Fruit fly (Drosophila melanogaster): ENCODE data around the gene Scamp.
A peak's percentile ranks its signal among the peaks of the same experiment; 100 is the strongest.

The Scamp gene

DNA sequence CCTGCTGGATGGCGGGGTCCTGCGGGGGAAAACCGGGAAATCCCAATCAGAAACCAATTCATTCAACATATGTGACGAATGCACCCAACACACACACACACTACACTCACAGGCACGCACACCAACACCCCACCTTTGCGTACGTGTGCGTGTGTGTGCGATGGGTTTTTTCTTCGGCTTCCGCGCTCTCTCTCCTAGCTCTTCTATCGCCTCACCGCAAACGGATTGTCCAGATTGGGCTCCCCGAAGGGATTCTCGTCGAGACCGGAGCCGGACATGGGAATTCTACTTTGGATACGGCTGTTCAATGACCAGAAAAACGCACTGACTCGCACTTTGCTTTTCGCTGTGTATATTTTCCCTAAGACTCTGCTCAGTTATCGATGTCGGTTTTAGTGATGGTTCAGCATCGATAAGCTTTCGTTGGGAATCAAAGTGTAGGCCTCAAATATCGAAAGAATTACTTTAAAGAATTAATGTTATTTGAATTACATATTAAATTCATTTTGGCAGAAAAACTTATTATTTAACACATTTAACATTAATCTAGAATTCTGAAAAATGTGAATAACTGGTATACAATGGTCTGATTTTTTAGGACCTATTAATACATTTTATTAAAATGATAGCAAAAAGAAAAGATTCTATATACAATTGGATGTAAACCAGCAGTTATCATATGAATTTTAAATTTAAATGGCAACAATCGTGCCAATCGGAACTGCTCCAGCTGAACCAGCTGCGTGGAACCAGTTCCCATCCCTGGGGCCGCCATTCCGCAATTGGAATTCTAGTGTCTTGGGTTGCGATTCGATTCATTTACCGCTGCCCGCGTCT lies at the start of gene Scamp, which contains the start of gene Ahcy:
TSS of gene Scamp (minus strand) at position 394 of the 837 bp plus-strand sequence.
TSS of gene Ahcy (plus strand) at position 772 of the 837 bp plus-strand sequence.
- no peak for TF ChIP-seq CG8478 (optimal IDR thresholded peaks at IDR 0.05)
- TF ChIP-seq CTCF (optimal IDR thresholded peaks at IDR 0.05), result no peak

- no peak for TF ChIP-seq CG8478 (optimal IDR thresholded peaks at IDR 0.05)
- TF ChIP-seq CTCF (optimal IDR thresholded peaks at IDR 0.05), result peak; percentile 45 to 64
These were observed 49.1 kb upstream of the Scamp start for dm6 chrX:15498791-15499190.

DNA sequence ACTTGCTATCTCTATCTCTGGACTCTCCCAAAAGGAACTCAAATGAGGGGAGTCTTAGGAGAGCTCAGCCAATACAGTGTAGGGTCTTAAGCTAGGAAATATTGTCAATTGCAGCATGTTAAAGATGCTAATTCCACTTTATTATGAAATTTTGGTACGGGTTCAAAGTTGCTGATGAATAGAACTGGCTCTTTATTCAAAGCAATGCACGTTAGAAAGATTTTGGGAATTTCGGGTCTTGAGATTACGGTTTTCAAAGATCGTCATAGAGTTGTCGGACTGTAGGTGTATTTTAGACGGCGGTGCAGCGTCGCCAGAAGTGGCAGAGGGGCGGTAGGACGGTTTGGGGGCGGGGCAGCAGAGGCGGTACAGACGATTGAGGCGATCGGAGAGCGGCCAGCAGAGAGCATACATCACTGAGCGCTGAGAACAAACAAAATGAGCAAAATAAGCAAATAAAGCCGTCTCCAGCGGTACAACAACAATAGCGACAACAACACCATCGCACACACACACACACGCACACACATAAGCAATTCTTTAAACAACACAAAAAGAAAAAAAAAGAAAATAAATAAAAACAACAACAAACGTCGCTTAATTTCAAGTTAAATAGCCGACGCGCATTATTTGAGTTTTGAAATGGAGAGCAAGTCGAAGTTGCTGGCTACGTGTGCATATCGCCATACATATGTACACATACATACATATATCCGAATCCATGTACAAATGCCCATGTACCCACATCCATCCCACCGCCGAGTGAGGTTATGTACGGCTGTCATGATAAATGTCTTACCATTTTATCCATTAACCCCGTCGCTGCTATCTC lies 48.0 kb upstream of the Scamp start:
- TF ChIP-seq CTCF (optimal IDR thresholded peaks at IDR 0.05) (no peak), CG8478 (optimal IDR thresholded peaks at IDR 0.05) (no peak)

- TF ChIP-seq CTCF (optimal IDR thresholded peaks at IDR 0.05) (no peak), CG8478 (optimal IDR thresholded peaks at IDR 0.05) (no peak)
These were observed 47.1 kb upstream of the Scamp start for dm6 chrX:15496651-15497409.

- TF ChIP-seq CTCF (optimal IDR thresholded peaks at IDR 0.05) (no peak), CG8478 (optimal IDR thresholded peaks at IDR 0.05) (no peak)
These were observed 46.1 kb upstream of the Scamp start for dm6 chrX:15495600-15496379.

DNA sequence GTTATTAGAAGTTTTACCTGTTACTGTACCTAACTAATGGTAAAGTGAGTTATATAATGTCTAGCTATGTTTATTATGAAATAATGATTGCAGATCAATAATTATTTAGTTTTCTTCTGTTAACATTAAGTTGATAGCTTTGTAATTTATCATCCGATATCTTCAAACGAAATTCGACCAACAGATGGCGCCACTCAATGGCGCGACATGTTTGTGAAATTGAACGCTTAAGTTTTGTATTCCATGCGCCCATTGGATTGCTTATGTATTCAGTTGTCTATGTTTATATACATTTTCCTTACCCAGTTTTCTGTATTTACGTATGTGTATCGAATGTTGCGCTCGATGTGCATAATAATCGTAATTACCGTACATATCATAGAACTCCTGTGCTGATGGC lies 40.8 kb upstream of the Scamp start:
- TF ChIP-seq CG8478 (optimal IDR thresholded peaks at IDR 0.05), result no peak
- TF ChIP-seq CTCF (optimal IDR thresholded peaks at IDR 0.05), result peak; percentile 73 to 81

- no peak for TF ChIP-seq CG8478 (optimal IDR thresholded peaks at IDR 0.05)
- no peak for TF ChIP-seq CTCF (optimal IDR thresholded peaks at IDR 0.05)
These were observed 37.0 kb upstream of the Scamp start, which contains the start of gene Gmap for dm6 chrX:15486682-15487081. Gene Gmap (plus strand): TSS chrX:15486922.

DNA sequence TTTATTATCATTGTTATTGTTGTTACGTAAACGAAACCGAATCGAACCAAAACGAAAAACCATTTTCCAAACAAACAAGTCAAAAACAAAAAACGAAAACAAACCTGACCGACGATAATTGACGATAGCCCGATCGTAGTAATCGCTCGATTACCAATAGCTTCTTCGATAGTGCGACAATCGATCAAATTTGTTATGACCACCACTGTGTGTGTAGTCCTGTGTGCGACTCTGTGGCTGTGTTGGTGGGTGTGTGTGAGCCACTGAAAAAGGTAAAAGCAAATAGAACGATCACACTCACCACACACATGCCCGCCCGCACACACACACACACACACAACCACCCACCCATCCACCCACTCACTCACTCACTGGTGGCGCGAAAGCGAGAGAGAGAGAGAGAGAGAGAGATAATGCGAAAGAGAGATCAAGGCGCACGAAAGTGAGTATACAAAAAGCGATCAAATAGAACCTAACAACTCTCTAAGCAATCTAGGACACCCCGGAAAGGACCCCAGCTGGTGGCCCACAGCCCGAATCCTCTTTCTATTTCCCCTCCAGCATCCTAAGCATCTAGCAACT lies 34.9 kb upstream of the Scamp start:
- TF ChIP-seq CG8478 (optimal IDR thresholded peaks at IDR 0.05), result no peak
- TF ChIP-seq CTCF (optimal IDR thresholded peaks at IDR 0.05), result no peak

DNA sequence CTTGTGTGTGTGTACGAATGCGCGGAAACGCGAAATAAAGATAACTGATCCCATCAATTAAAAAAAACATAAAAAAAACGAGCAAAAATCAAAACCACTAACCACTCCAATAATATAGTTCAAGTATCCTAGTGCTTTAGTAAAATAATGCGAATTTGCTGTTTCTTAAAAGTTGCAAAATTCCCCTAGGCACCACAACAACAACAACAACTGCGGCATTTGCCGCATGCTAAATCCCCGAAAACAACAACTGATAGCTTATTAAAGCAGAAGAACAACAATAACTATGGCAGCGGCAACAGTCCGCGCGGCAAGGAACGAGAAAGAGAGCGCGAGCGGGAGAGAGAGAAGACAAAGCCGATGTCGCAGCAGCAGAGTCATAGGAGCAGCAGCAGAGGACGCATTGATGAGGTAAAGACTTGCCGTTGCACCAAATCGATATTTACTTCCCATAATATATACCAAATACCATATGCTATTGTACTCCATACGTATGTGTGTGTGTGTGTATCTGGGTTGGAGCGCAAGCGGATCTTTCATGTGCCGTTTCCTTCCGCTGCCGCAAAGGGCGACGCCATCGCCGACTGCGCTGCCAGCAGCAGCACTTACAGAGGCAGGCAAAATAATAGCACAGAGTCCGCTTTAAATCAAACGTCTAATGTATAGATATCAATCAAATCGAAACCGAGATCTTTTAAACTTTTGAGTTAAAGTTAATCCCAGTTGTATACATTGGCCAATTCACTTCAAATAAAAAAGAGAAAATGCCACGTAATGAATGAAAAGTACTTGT lies 33.5 kb upstream of the Scamp start:
- TF ChIP-seq CG8478 (optimal IDR thresholded peaks at IDR 0.05) (no peak), CTCF (optimal IDR thresholded peaks at IDR 0.05) (no peak)

- TF ChIP-seq CTCF (optimal IDR thresholded peaks at IDR 0.05), result no peak
- TF ChIP-seq CG8478 (optimal IDR thresholded peaks at IDR 0.05), result no peak
These were observed 32.6 kb upstream of the Scamp start, which contains the start of gene CG6340 for dm6 chrX:15482236-15482660. Gene CG6340 (plus strand): TSS chrX:15482374.

DNA sequence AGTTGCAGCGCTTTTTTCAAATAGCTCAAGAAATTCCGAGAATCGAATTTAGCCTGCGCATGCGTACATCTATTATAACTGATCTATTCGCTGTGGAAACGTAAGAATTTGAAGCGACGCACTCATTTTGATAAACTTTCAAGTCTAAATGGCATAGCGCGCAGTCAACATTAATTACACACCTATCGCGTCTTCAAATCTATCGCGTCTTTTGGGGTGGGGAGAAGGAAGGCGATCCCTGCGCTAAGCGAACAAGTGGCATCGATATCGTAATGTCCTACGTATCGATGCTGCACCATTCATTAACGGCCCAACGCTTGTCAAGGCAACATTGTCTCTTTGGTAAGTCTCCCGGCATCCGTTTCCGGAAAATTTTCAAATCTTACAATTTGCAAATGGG lies 26.1 kb upstream of the Scamp start, which contains the start of gene CG6324:
TSS of gene CG6324 (plus strand) at position 301 of the 400 bp plus-strand sequence.
- TF ChIP-seq CTCF (optimal IDR thresholded peaks at IDR 0.05) (no peak), CG8478 (optimal IDR thresholded peaks at IDR 0.05) (no peak)

dm6 chrX:15475367-15475789 lies 25.7 kb upstream of the Scamp start, which contains the start of gene mh:
Gene mh (minus strand): TSS chrX:15475400.
- TF ChIP-seq CG8478 (optimal IDR thresholded peaks at IDR 0.05) (no peak), CTCF (optimal IDR thresholded peaks at IDR 0.05) (no peak)

dm6 chrX:15471904-15472303 lies 22.2 kb upstream of the Scamp start, which contains the start of the genes Grip128 and Alg14:
Gene Grip128 (minus strand): TSS chrX:15472119.
Gene Alg14 (plus strand): TSS chrX:15472164.
- TF ChIP-seq CG8478 (optimal IDR thresholded peaks at IDR 0.05) (no peak), CTCF (optimal IDR thresholded peaks at IDR 0.05) (no peak)
